Worm (Caenorhabditis elegans) whole organism, late embryonic: ENCODE results near the gene R10E8.1.

Experiments used
- ceh-14 ChIP-seq: sonication (generic microtip); optimal IDR thresholded peaks from 2 replicates; lab custom pipeline; 2016; ENCODE audit warnings: missing genotype, missing genetic modification characterization, missing compliant biosample characterization
- ceh-9 ChIP-seq: sonication (generic microtip); optimal IDR thresholded peaks from 2 replicates; lab custom pipeline; 2016; ENCODE audit warnings: mild to moderate bottlenecking, missing genetic modification characterization, inconsistent platforms, missing compliant biosample characterization
- dve-1 ChIP-seq: sonication (generic microtip); optimal IDR thresholded peaks from 2 replicates; lab custom pipeline; 2017; ENCODE audit warnings: antibody characterized with exemption, mild to moderate bottlenecking, missing genetic modification characterization, missing compliant biosample characterization
- mec-3 ChIP-seq: sonication (generic microtip); optimal IDR thresholded peaks from 2 replicates; lab custom pipeline; 2016; ENCODE audit warnings: borderline replicate concordance, missing genetic modification characterization, missing compliant biosample characterization
- pha-4 ChIP-seq: fragments of 150-350 bp; optimal IDR thresholded peaks from 2 replicates; lab custom pipeline; 2018; ENCODE audit warnings: missing biosample characterization, missing genetic modification reagents, missing genetic modification characterization
- ttx-3 ChIP-seq: sonication (generic microtip); optimal IDR thresholded peaks from 2 replicates; lab custom pipeline; 2016; ENCODE audit warnings: missing genetic modification reagents, missing genetic modification characterization, missing compliant biosample characterization
- unc-3 ChIP-seq, 2 experiments: fragments of 200-800 bp in 1 of 2; sonication (Bioruptor generic) in 1 of 2; sonication (generic microtip) in 1 of 2; conservative IDR thresholded peaks in 1 of 2; optimal IDR thresholded peaks in 1 of 2; 2 replicates each; pipeline versions ENCODE4 v1.3.6 to Lab custom; 2016 to 2022; ENCODE audit warnings: missing compliant biosample characterization in 2 of 2, missing genetic modification characterization in 2 of 2, missing genetic modification reagents in 1 of 2

DNA sequence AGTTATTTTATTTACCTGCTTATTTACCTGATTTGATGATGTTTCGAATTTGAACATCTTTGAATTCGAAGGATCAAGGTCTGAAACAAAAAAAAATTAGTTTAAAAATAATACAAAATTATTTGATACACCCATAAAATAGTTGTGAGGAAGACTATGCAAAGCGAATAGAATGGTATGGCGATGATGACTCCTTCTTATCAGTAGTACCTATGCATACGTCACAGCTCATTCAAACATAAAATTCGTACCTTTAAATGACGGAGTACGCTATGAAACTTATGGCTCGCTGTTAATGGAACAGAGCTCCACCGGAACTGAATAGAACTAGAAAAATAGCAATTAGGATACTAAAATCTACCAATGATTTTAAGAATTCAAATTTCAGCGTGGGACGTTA, at the start of gene R10E8.1:
- no peak for TF ChIP-seq unc-3 (GFP tag; conservative IDR thresholded peaks at IDR 0.05; lab: Robert Waterston, UW)
- TF ChIP-seq unc-3 (tag; optimal IDR thresholded peaks at IDR 0.05; lab: Kevin White, UChicago) = no peak
- TF ChIP-seq pha-4 = no peak
- no peak for TF ChIP-seq ceh-14 (tag; lab: Kevin White, UChicago)
- TF ChIP-seq mec-3 (tag; lab: Kevin White, UChicago) = no peak
- TF ChIP-seq ttx-3 = no peak
- TF ChIP-seq dve-1 (tag; lab: Kevin White, UChicago) = no peak
- no peak for TF ChIP-seq ceh-9 (tag; lab: Kevin White, UChicago)
